Worm (Caenorhabditis elegans): ENCODE results near the gene K10H10.4.

DNA sequence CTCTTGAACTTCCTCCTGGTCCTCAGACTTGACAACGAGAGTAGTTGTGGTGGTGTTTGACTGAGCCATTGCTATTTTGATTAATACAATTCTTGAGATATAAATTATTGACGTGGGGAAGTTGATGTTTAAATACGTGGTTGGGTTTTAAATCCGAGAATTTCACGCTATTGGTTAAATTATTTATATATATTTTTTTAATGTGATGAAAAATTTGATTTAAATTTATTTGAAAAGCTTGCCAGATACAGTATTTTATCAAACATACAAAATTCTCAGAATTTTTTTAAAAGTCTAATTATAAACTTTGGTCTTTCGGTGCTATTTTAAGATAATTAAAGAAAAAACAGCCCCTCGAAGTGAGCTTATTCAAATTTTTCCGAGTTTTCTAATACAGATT lies 7.3 kb downstream of the K10H10.4 start, which contains the start of the genes K10H10.7 and K10H10.10:
- TF ChIP-seq pax-1 (tag; optimal IDR thresholded peaks at IDR 0.05) (no peak), dmd-4 (tag; optimal IDR thresholded peaks at IDR 0.05; ENCODE audit: borderline replicate concordance) (no peak), lim-6 (tag; optimal IDR thresholded peaks at IDR 0.05) (no peak), eyg-1 (tag; optimal IDR thresholded peaks at IDR 0.05) (no peak), nhr-11 (tag; optimal IDR thresholded peaks at IDR 0.05) (no peak), fkh-6 (tag; optimal IDR thresholded peaks at IDR 0.05) (no peak), sox-4 (tag; optimal IDR thresholded peaks at IDR 0.05) (no peak), fkh-10 (GFP tag; optimal IDR thresholded peaks at IDR 0.05) (no peak)

All from whole organism, late embryonic.